Fruit fly (Drosophila melanogaster) whole organism, wandering third instar larva: ENCODE results near the gene CG34051.

ENCODE experiments used
- Abd-B ChIP-seq: fragments of >200 bp; optimal IDR thresholded peaks from 2 replicates; lab custom pipeline; 2017; ENCODE audit warnings: missing biosample characterization, missing genetic modification characterization
- CG32264 ChIP-seq: fragments of 200-800 bp; sonication (Bioruptor generic); optimal IDR thresholded peaks from 2 replicates; lab custom pipeline; 2016; ENCODE audit warnings: missing biosample characterization, missing genetic modification characterization
- CG9705 ChIP-seq: fragments of 200-800 bp; sonication (Bioruptor generic); optimal IDR thresholded peaks from 2 replicates; lab custom pipeline; 2018; ENCODE audit warnings: missing biosample characterization, mild to moderate bottlenecking, missing genetic modification characterization
- Dfd ChIP-seq: fragments of >200 bp; optimal IDR thresholded peaks from 2 replicates; lab custom pipeline; 2017; ENCODE audit warnings: missing biosample characterization, missing genetic modification characterization
- Dif ChIP-seq: fragments of 200-275, 200-300 bp; sonication (Bioruptor generic); optimal IDR thresholded peaks from 2 replicates; lab custom pipeline; 2018; ENCODE audit warnings: missing biosample characterization, missing genetic modification characterization; ENCODE audit not compliant: partially characterized antibody
- GATAd ChIP-seq: sonication (Bioruptor generic); optimal IDR thresholded peaks from 2 replicates; lab custom pipeline; 2016; ENCODE audit warnings: missing biosample characterization, missing genetic modification characterization
- HLH106 ChIP-seq: fragments of 200-800 bp; optimal IDR thresholded peaks from 3 replicates; lab custom pipeline; 2019; ENCODE audit warnings: missing biosample characterization, mild to moderate bottlenecking, missing genetic modification characterization, moderate library complexity
- Hnf4 ChIP-seq: fragments of 200-800 bp; sonication (Bioruptor generic); optimal IDR thresholded peaks from 2 replicates; lab custom pipeline; 2016; ENCODE audit warnings: missing biosample characterization, mild to moderate bottlenecking, missing genetic modification characterization
- Jra ChIP-seq: sonication (Bioruptor generic); optimal IDR thresholded peaks from 2 replicates; lab custom pipeline; 2016; ENCODE audit warnings: missing biosample characterization, missing genetic modification characterization
- Mio ChIP-seq: sonication (Bioruptor generic); optimal IDR thresholded peaks from 2 replicates; lab custom pipeline; 2016; ENCODE audit warnings: missing biosample characterization, missing genetic modification characterization
- Myc ChIP-seq: fragments of >200 bp; optimal IDR thresholded peaks from 2 replicates; lab custom pipeline; 2017
- N ChIP-seq: fragments of >200 bp; optimal IDR thresholded peaks from 2 replicates; lab custom pipeline; 2018; ENCODE audit warnings: missing biosample characterization, missing external identifiers, missing genetic modification characterization
- OdsH ChIP-seq: fragments of 200-800 bp; sonication (Bioruptor generic); optimal IDR thresholded peaks from 2 replicates; lab custom pipeline; 2016; ENCODE audit warnings: missing biosample characterization, mild to moderate bottlenecking, missing genetic modification characterization
- Rel ChIP-seq, 2 experiments: fragments of 200-800 bp; sonication (Bioruptor generic) in 1 of 2; optimal IDR thresholded peaks; 2 replicates in 1 of 2; 3 replicates in 1 of 2; lab custom pipeline; 2016 to 2019; ENCODE audit warnings: mild to moderate bottlenecking in 2 of 2, missing biosample characterization in 2 of 2, missing genetic modification characterization in 2 of 2, moderate library complexity in 1 of 2
- Sp1 ChIP-seq: fragments of 200-800 bp; sonication (Bioruptor generic); optimal IDR thresholded peaks from 3 replicates; lab custom pipeline; 2019; ENCODE audit warnings: missing biosample characterization, mild to moderate bottlenecking, missing genetic modification characterization, moderate library complexity
- br ChIP-seq: fragments of 200-800 bp; sonication (Bioruptor generic); optimal IDR thresholded peaks from 2 replicates; lab custom pipeline; 2016; ENCODE audit warnings: missing biosample characterization, missing genetic modification characterization
- brk ChIP-seq: fragments of 200-800 bp; sonication (Bioruptor generic); optimal IDR thresholded peaks from 2 replicates; lab custom pipeline; 2016; ENCODE audit warnings: missing biosample characterization, mild to moderate bottlenecking, missing genetic modification characterization
- dl ChIP-seq, 2 experiments: fragments of 175-275, 200-275 bp in 1 of 2; fragments of 200-275 bp in 1 of 2; sonication (Bioruptor generic); optimal IDR thresholded peaks; lab custom pipeline; 2018; ENCODE audit warnings: mild to moderate bottlenecking in 2 of 2, missing biosample characterization in 2 of 2, missing genetic modification characterization in 2 of 2, moderate library complexity in 2 of 2; ENCODE audit not compliant: partially characterized antibody in 2 of 2, insufficient read depth in 1 of 2
- dmrt93B ChIP-seq: fragments of 200-800 bp; sonication (Bioruptor generic); optimal IDR thresholded peaks from 2 replicates; lab custom pipeline; 2018; ENCODE audit warnings: missing biosample characterization, mild to moderate bottlenecking, missing genetic modification characterization
- dsf ChIP-seq: sonication (Bioruptor generic); optimal IDR thresholded peaks from 2 replicates; lab custom pipeline; 2016; ENCODE audit warnings: missing biosample characterization, missing genetic modification characterization, borderline replicate concordance
- foxo ChIP-seq, 2 experiments: fragments of 200-800 bp; sonication (Bioruptor generic); optimal IDR thresholded peaks; 2 replicates in 1 of 2; 3 replicates in 1 of 2; lab custom pipeline; 2016 to 2017; ENCODE audit warnings: missing biosample characterization in 2 of 2, missing genetic modification characterization in 2 of 2
- fru ChIP-seq: fragments of 200-800 bp; sonication (Bioruptor generic); optimal IDR thresholded peaks from 3 replicates; lab custom pipeline; 2016; ENCODE audit warnings: missing biosample characterization, mild to moderate bottlenecking, missing genetic modification characterization
- h ChIP-seq: fragments of 200-800 bp; sonication (Bioruptor generic); optimal IDR thresholded peaks from 3 replicates; lab custom pipeline; 2016; ENCODE audit warnings: missing biosample characterization, mild to moderate bottlenecking, missing genetic modification characterization
- jim ChIP-seq: fragments of 175-275, 200-325 bp; sonication (Bioruptor generic); optimal IDR thresholded peaks from 2 replicates; lab custom pipeline; 2016; ENCODE audit warnings: missing biosample characterization, mild to moderate bottlenecking, missing genetic modification characterization
- lola ChIP-seq: fragments of >200 bp; optimal IDR thresholded peaks from 2 replicates; lab custom pipeline; 2017; ENCODE audit warnings: missing biosample characterization, missing genetic modification characterization
- pan ChIP-seq: fragments of >200 bp; optimal IDR thresholded peaks from 2 replicates; lab custom pipeline; 2017
- rgr ChIP-seq: fragments of 200-800 bp; sonication (Bioruptor generic); optimal IDR thresholded peaks from 3 replicates; lab custom pipeline; 2016; ENCODE audit warnings: missing biosample characterization, mild to moderate bottlenecking, missing genetic modification characterization
- sage ChIP-seq: fragments of 200-800 bp; sonication (Bioruptor generic); optimal IDR thresholded peaks from 2 replicates; lab custom pipeline; 2016; ENCODE audit warnings: missing biosample characterization, mild to moderate bottlenecking, missing genetic modification characterization
- sv ChIP-seq: fragments of 200-800 bp; sonication (Bioruptor generic); optimal IDR thresholded peaks from 3 replicates; lab custom pipeline; 2016; ENCODE audit warnings: missing biosample characterization, missing genetic modification characterization
- tai ChIP-seq: sonication (Bioruptor generic); optimal IDR thresholded peaks from 2 replicates; lab custom pipeline; 2016; ENCODE audit warnings: missing biosample characterization, missing genetic modification characterization
- usp ChIP-seq: fragments of >200 bp; optimal IDR thresholded peaks from 2 replicates; lab custom pipeline; 2017; ENCODE audit warnings: missing biosample characterization, missing genetic modification characterization
- woc ChIP-seq: sonication (Bioruptor generic); optimal IDR thresholded peaks from 2 replicates; lab custom pipeline; 2016; ENCODE audit warnings: missing biosample characterization, mild to moderate bottlenecking, missing genetic modification characterization

CG34051 gene

DNA sequence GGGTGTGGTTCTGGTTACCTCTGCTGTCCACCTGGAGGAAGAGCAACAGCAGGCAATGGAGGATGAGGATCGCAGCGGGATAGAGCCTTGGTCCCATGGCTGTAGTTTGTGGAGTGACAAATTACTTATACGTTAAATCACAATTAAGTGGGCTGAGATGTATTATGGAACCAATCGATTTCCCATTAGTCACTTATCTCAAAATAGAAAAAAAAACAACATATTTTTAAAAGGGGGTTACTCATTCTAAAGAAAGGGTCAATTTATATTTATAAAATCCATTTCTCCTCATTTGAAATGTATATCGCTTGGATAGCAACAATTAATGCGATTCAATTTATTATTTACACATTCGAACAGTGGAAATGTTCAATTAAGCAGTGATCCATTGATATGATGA lies at the start of gene CG34051:
CG34051 (minus strand) TSS at position 101 of the 400 bp plus-strand sequence.
- TF ChIP-seq Hnf4: no peak
- TF ChIP-seq CG32264 (GFP tag; lab: Kevin White, UChicago): no peak
- TF ChIP-seq jim (GFP tag; lab: Kevin White, UChicago): no peak
- TF ChIP-seq sv (GFP tag; lab: Kevin White, UChicago): no peak
- no peak for TF ChIP-seq fru (GFP tag; lab: Kevin White, UChicago)
- TF ChIP-seq dsf (GFP tag; lab: Kevin White, UChicago): no peak
- no peak for TF ChIP-seq pan (lab: Kevin White, UChicago)
- TF ChIP-seq CG9705: no peak
- TF ChIP-seq, all 38 proteins: peak for 0

DNA sequence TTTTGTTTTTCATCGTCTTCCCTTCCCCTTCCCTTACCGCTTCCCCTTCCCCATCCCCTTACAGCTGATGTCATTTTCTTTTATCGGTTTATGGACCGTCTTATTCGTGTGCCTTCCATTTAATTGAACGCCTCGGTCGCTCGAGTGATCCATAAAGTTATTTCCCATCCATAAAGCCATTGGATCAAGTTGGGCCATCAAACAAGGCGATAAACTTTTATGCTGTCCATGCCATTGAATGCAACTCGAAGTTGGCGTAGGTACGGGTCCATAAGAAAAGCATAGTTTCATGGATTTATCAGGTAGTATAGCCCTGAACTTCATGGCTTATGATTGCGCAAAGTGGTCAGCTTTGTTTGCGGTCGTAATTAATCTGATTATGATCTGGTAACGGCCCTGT lies 44.2 kb upstream of the CG34051 start:
- TF ChIP-seq h (no peak), Abd-B (no peak), Hnf4 (no peak), CG9705 (no peak), sv (GFP tag; lab: Kevin White, UChicago) (no peak), sage (GFP tag; lab: Kevin White, UChicago) (no peak), Sp1 (GFP tag; lab: Kevin White, UChicago) (no peak), dmrt93B (no peak), lola (no peak)
- TF ChIP-seq, all 38 proteins: peak for 0

DNA sequence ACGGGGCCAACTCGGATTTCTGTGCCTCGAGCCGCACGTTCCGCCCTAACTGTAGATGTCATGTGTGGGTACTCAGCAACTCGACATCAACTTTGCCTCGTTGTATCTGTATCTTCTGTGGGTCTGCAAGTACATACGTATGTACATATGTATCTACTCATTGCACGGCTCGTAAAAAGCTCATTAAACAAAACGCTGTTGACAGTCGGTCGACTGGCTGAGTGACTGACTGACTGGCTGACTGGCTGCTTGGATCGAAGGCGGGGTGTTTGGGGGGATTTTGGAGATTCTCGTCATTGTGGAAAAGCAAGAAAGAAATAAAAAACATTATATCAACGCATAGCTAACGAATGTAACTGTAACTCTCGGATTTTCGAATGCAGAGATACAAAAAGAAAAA lies 43.5 kb upstream of the CG34051 start:
- no peak for TF ChIP-seq br (GFP tag; lab: Kevin White, UChicago)
- TF ChIP-seq dl (GFP tag; optimal IDR thresholded peaks at IDR 0.05; lab: Kevin White, UChicago; ENCODE audit: insufficient read depth in 1 of 2, partially characterized antibody in 2 of 2): no peak
- TF ChIP-seq dmrt93B: no peak
- TF ChIP-seq brk (GFP tag; lab: Kevin White, UChicago): no peak
- TF ChIP-seq jim (GFP tag; lab: Kevin White, UChicago): no peak
- no peak for TF ChIP-seq tai (GFP tag; lab: Kevin White, UChicago)

DNA sequence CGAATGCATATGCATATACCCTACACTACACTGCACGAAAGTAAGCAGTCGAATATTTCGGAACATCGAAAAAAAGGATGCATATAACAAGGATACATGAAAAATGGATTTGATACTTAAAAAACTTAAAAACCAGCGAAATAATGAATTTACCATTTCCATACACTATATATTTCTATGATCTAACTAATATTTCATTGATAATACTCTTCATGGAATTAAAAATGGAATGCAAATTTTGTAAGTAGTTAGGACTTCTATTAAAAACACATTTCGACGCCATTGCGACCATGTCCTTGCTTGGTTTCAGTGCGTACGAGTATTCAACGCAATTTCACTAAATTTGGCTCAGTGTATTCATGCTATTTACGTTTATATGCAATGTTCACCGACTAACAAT lies 41.3 kb upstream of the CG34051 start:
- TF ChIP-seq pan (lab: Kevin White, UChicago) (no peak), GATAd (GFP tag; lab: Kevin White, UChicago) (no peak), foxo (GFP tag; optimal IDR thresholded peaks at IDR 0.05; lab: Kevin White, UChicago) (peak in 1 of 2 experiments; percentile 32), Sp1 (GFP tag; lab: Kevin White, UChicago) (no peak), woc (no peak), HLH106 (peak; percentile 21), Jra (GFP tag; lab: Kevin White, UChicago) (no peak), Myc (lab: Kevin White, UChicago) (no peak), CG32264 (GFP tag; lab: Kevin White, UChicago) (no peak), h (peak; percentile 19), tai (GFP tag; lab: Kevin White, UChicago) (no peak), fru (GFP tag; lab: Kevin White, UChicago) (peak; percentile 15), rgr (GFP tag; lab: Kevin White, UChicago) (peak; percentile 11), Rel (GFP tag; optimal IDR thresholded peaks at IDR 0.05; lab: Kevin White, UChicago) (no peak), Rel (tag; optimal IDR thresholded peaks at IDR 0.05; lab: Kevin White, UChicago) (no peak), N (no peak), Mio (GFP tag; lab: Kevin White, UChicago) (no peak), OdsH (no peak)

DNA sequence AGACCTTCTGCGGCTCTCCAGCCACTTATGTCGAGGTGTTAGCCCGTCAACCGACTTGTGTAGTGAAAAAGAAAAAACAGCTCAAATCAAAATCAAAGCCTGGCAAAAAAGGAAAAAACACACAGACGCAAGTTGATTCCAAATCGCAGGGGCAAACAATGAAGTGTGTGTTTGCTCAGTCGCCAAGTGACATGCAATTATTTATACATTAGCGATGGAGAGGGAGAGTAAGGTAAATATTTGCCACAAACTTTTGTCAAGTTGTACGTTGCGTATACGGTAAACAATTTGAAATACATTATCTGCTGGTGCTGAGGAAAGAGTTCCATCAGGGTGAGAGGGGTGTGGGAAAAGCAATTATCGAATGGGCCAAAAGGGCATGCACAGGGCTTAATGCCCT lies 37.3 kb upstream of the CG34051 start:
- TF ChIP-seq N: no peak
- TF ChIP-seq, all 38 proteins: peak for 0

DNA sequence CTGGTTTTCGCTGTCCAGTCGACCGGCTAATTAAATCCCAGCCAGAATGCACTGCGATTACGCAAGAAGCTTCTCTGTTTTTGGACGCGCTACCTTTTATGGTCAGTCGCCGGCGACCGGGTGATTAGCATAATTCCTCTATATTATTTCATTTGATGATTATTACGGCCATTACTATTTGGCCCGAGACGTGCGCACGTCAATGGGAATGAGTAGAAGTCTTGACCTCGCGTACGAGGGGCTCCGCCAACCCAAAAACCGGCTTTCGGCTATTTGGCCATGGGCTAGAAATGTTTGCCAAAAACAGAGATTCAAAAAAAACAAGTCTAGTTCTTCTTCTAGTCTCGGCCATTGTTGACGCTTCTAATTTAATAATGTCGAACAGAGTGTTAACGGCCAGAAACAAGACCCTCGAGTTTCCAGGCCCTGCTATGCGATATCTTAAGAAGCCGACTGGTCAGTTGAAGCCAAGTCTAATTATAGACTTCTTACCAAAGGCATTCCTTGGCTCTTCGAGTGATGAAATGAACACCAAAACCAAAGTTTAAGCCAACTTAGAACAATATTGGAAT lies 31.7 kb upstream of the CG34051 start:
- no peak for TF ChIP-seq Jra (GFP tag; lab: Kevin White, UChicago)
- no peak for TF ChIP-seq Dfd (GFP tag; lab: Kevin White, UChicago)
- no peak for TF ChIP-seq usp
- no peak for TF ChIP-seq rgr (GFP tag; lab: Kevin White, UChicago)
- no peak for TF ChIP-seq Dif (GFP tag; lab: Kevin White, UChicago)
- no peak for TF ChIP-seq pan (lab: Kevin White, UChicago)
- TF ChIP-seq Mio (GFP tag; lab: Kevin White, UChicago): no peak
- no peak for TF ChIP-seq dsf (GFP tag; lab: Kevin White, UChicago)
- no peak for TF ChIP-seq dmrt93B
- TF ChIP-seq, all 38 proteins: peak for 0
